Fruit fly (Drosophila melanogaster) whole organism, embryonic: ENCODE measurements around the gene CG13299.

Experiments used
- B-H1 ChIP-seq: fragments of 200-800 bp; sonication (Bioruptor generic); IDR thresholded peaks from 3 replicates; pipeline ENCODE4 v1.3.6; 2022; ENCODE audit warnings: missing biosample characterization, missing genetic modification characterization
- BEAF-32 ChIP-seq: fragments of 200-800 bp; sonication (Bioruptor generic); optimal IDR thresholded peaks from 3 replicates; lab custom pipeline; 2017; ENCODE audit warnings: missing biosample characterization, missing genetic modification characterization, mild to moderate bottlenecking, moderate library complexity, missing genetic modification reagents
- Blimp-1 ChIP-seq: fragments of 200-800 bp; sonication (Bioruptor generic); optimal IDR thresholded peaks from 3 replicates; lab custom pipeline; 2018; ENCODE audit warnings: missing biosample characterization, missing genetic modification characterization, mild to moderate bottlenecking, moderate library complexity, missing genetic modification reagents
- CG10431 ChIP-seq: fragments of 200-800 bp; sonication (Bioruptor generic); optimal IDR thresholded peaks from 3 replicates; lab custom pipeline; 2018; ENCODE audit warnings: missing biosample characterization, mild to moderate bottlenecking, missing genetic modification characterization
- CG11247 ChIP-seq: fragments of 200-800 bp; sonication (Bioruptor generic); IDR thresholded peaks from 2 replicates; pipeline ENCODE4 v1.3.6; 2022; ENCODE audit warnings: missing biosample characterization, missing genetic modification characterization
- CG11560 ChIP-seq: fragments of 200-800 bp; sonication (Bioruptor generic); IDR thresholded peaks from 3 replicates; pipeline ENCODE4 v1.3.6; 2022; ENCODE audit warnings: missing biosample characterization, missing genetic modification characterization
- CG14050 ChIP-seq: fragments of 200-800 bp; sonication (Bioruptor generic); IDR thresholded peaks from 3 replicates; pipeline ENCODE4 v1.3.6; 2022; ENCODE audit warnings: missing biosample characterization, missing genetic modification characterization
- CG14667 ChIP-seq: fragments of 200-800 bp; sonication (Bioruptor generic); IDR thresholded peaks from 2 replicates; pipeline ENCODE4 v1.3.6; 2022; ENCODE audit warnings: missing biosample characterization, missing genetic modification characterization
- CG15696 ChIP-seq: fragments of 200-800 bp; sonication (Bioruptor generic); optimal IDR thresholded peaks from 2 replicates; lab custom pipeline; 2019; ENCODE audit warnings: missing biosample characterization, mild to moderate bottlenecking, missing genetic modification characterization, moderate library complexity
- CG18262 ChIP-seq: fragments of 200-800 bp; optimal IDR thresholded peaks from 3 replicates; lab custom pipeline; 2019; ENCODE audit warnings: missing biosample characterization, mild to moderate bottlenecking, missing genetic modification characterization, moderate library complexity
- CG18599 ChIP-seq: fragments of 200-800 bp; sonication (Bioruptor generic); optimal IDR thresholded peaks from 3 replicates; lab custom pipeline; 2017; ENCODE audit warnings: missing biosample characterization, missing genetic modification characterization, mild to moderate bottlenecking, moderate library complexity, missing genetic modification reagents
- CG2120 ChIP-seq: fragments of 200-800 bp; sonication (Bioruptor generic); optimal IDR thresholded peaks from 3 replicates; lab custom pipeline; 2016; ENCODE audit warnings: missing biosample characterization, missing genetic modification characterization
- CG3995 ChIP-seq: fragments of 200-800 bp; sonication (Bioruptor generic); optimal IDR thresholded peaks from 3 replicates; lab custom pipeline; 2016; ENCODE audit warnings: missing biosample characterization, missing genetic modification characterization
- CG4424 ChIP-seq: fragments of 200-800 bp; sonication (Bioruptor generic); optimal IDR thresholded peaks from 3 replicates; lab custom pipeline; 2016; ENCODE audit warnings: missing biosample characterization, missing genetic modification characterization
- CG4820 ChIP-seq: fragments of 200-800 bp; sonication (Bioruptor generic); optimal IDR thresholded peaks from 3 replicates; lab custom pipeline; 2016; ENCODE audit warnings: missing biosample characterization, missing genetic modification characterization
- CG6254 ChIP-seq: fragments of 200-800 bp; sonication (Bioruptor generic); optimal IDR thresholded peaks from 3 replicates; lab custom pipeline; 2017; ENCODE audit warnings: mild to moderate bottlenecking, missing biosample characterization, missing genetic modification reagents, missing genetic modification characterization
- CG6813 ChIP-seq: fragments of 200-800 bp; sonication (Bioruptor generic); optimal IDR thresholded peaks from 2 replicates; lab custom pipeline; 2017; ENCODE audit warnings: missing biosample characterization, missing genetic modification characterization, mild to moderate bottlenecking, moderate library complexity, missing genetic modification reagents
- CG8478 ChIP-seq: fragments of >200 bp; optimal IDR thresholded peaks from 2 replicates; lab custom pipeline; 2018
- CTCF ChIP-seq: fragments of 200-800 bp; sonication (Bioruptor generic); optimal IDR thresholded peaks from 2 replicates; lab custom pipeline; 2017; ENCODE audit warnings: missing biosample characterization, mild to moderate bottlenecking, missing genetic modification characterization, moderate library complexity
- D19B ChIP-seq: fragments of 200-800 bp; sonication (Bioruptor generic); optimal IDR thresholded peaks from 2 replicates; lab custom pipeline; 2017; ENCODE audit warnings: missing biosample characterization, mild to moderate bottlenecking, missing genetic modification characterization
- HLH54F ChIP-seq: fragments of 200-800 bp; sonication (Bioruptor generic); optimal IDR thresholded peaks from 3 replicates; lab custom pipeline; 2016; ENCODE audit warnings: missing biosample characterization, missing genetic modification characterization
- HmgZ ChIP-seq: fragments of 200-800 bp; sonication (Bioruptor generic); optimal IDR thresholded peaks from 2 replicates; lab custom pipeline; 2018; ENCODE audit warnings: missing biosample characterization, mild to moderate bottlenecking, missing genetic modification characterization
- Neu2 ChIP-seq: fragments of 200-800 bp; sonication (Bioruptor generic); optimal IDR thresholded peaks from 3 replicates; lab custom pipeline; 2016; ENCODE audit warnings: missing biosample characterization, missing genetic modification characterization, borderline replicate concordance
- NfI ChIP-seq: fragments of 200-800 bp; sonication (Bioruptor generic); optimal IDR thresholded peaks from 3 replicates; lab custom pipeline; 2018; ENCODE audit warnings: missing biosample characterization, mild to moderate bottlenecking, missing genetic modification characterization, moderate library complexity
- Poxn ChIP-seq: fragments of 200-800 bp; sonication (Bioruptor generic); IDR thresholded peaks from 2 replicates; pipeline ENCODE4 v1.3.6; 2022; ENCODE audit warnings: missing biosample characterization, missing genetic modification characterization
- ab ChIP-seq: fragments of 200-800 bp; sonication (Bioruptor generic); optimal IDR thresholded peaks from 2 replicates; lab custom pipeline; 2016; ENCODE audit warnings: missing biosample characterization, missing genetic modification characterization
- br ChIP-seq: fragments of >200 bp; optimal IDR thresholded peaks from 2 replicates; lab custom pipeline; 2017
- chm ChIP-seq: fragments of 200-800 bp; sonication (Bioruptor generic); IDR thresholded peaks from 2 replicates; pipeline ENCODE4 v1.3.6; 2022; ENCODE audit warnings: missing biosample characterization, missing genetic modification characterization
- chn ChIP-seq: fragments of 200-800 bp; sonication (Bioruptor generic); optimal IDR thresholded peaks from 2 replicates; lab custom pipeline; 2016; ENCODE audit warnings: missing biosample characterization, missing genetic modification characterization
- fd102C ChIP-seq: fragments of 200-800 bp; sonication (Bioruptor generic); optimal IDR thresholded peaks from 2 replicates; lab custom pipeline; 2018; ENCODE audit warnings: missing biosample characterization, mild to moderate bottlenecking, missing genetic modification characterization, moderate library complexity
- fd64A ChIP-seq: fragments of 200-800 bp; sonication (Bioruptor generic); optimal IDR thresholded peaks from 3 replicates; lab custom pipeline; 2018; ENCODE audit warnings: missing biosample characterization, mild to moderate bottlenecking, missing genetic modification characterization
- ftz-f1 ChIP-seq: fragments of 200-800 bp; sonication (Bioruptor generic); optimal IDR thresholded peaks from 2 replicates; lab custom pipeline; 2016; ENCODE audit warnings: missing biosample characterization, missing genetic modification characterization
- h ChIP-seq: fragments of >200 bp; optimal IDR thresholded peaks from 2 replicates; lab custom pipeline; 2017
- hth ChIP-seq: fragments of >200 bp; optimal IDR thresholded peaks from 2 replicates; lab custom pipeline; 2017; ENCODE audit warnings: inconsistent platforms
- ind ChIP-seq: fragments of 200-800 bp; sonication (Bioruptor generic); optimal IDR thresholded peaks from 3 replicates; lab custom pipeline; 2016; ENCODE audit warnings: missing biosample characterization, missing genetic modification characterization
- inv ChIP-seq: fragments of 200-800 bp; sonication (Bioruptor generic); IDR thresholded peaks from 2 replicates; pipeline ENCODE4 v1.3.6; 2022; ENCODE audit warnings: missing biosample characterization, missing genetic modification characterization; ENCODE audit not compliant: partially characterized antibody
- jigr1 ChIP-seq: fragments of 200-800 bp; sonication (Bioruptor generic); IDR thresholded peaks from 3 replicates; pipeline ENCODE4 v1.3.6; 2022; ENCODE audit warnings: missing biosample characterization, missing genetic modification characterization
- klu ChIP-seq: fragments of 200-800 bp; sonication (Bioruptor generic); IDR thresholded peaks from 2 replicates; pipeline ENCODE4 v1.3.6; 2022; ENCODE audit warnings: missing biosample characterization, missing genetic modification characterization
- lilli ChIP-seq: fragments of 200-800 bp; sonication (Bioruptor generic); optimal IDR thresholded peaks from 3 replicates; lab custom pipeline; 2016; ENCODE audit warnings: missing biosample characterization, missing genetic modification characterization
- lmd ChIP-seq: fragments of 200-800 bp; sonication (Bioruptor generic); IDR thresholded peaks from 2 replicates; pipeline ENCODE4 v1.3.6; 2022; ENCODE audit warnings: missing biosample characterization, missing genetic modification characterization
- maf-S ChIP-seq: fragments of 200-800 bp; sonication (Bioruptor generic); optimal IDR thresholded peaks from 2 replicates; lab custom pipeline; 2016; ENCODE audit warnings: missing biosample characterization, missing genetic modification characterization
- nau ChIP-seq: fragments of 200-800 bp; sonication (Bioruptor generic); optimal IDR thresholded peaks from 3 replicates; lab custom pipeline; 2017; ENCODE audit warnings: missing biosample characterization, mild to moderate bottlenecking, missing genetic modification characterization, missing genetic modification reagents
- oc ChIP-seq: fragments of 200-800 bp; sonication (Bioruptor generic); optimal IDR thresholded peaks from 2 replicates; lab custom pipeline; 2018; ENCODE audit warnings: missing biosample characterization, mild to moderate bottlenecking, missing genetic modification characterization, moderate library complexity
- sna ChIP-seq: fragments of 200-800 bp; sonication (Bioruptor generic); IDR thresholded peaks from 2 replicates; pipeline ENCODE4 v1.3.6; 2022; ENCODE audit warnings: missing biosample characterization, missing genetic modification characterization; ENCODE audit not compliant: partially characterized antibody
- sr ChIP-seq: fragments of 200-800 bp; sonication (Bioruptor generic); IDR thresholded peaks from 3 replicates; pipeline ENCODE4 v1.3.6; 2022; ENCODE audit warnings: missing biosample characterization, missing genetic modification characterization
- ssp ChIP-seq: fragments of 200-800 bp; sonication (Bioruptor generic); IDR thresholded peaks from 2 replicates; pipeline ENCODE4 v1.3.6; 2022; ENCODE audit warnings: missing biosample characterization, missing genetic modification characterization
- stc ChIP-seq: fragments of 200-800 bp; sonication (Bioruptor generic); IDR thresholded peaks from 2 replicates; pipeline ENCODE4 v1.3.6; 2022; ENCODE audit warnings: missing biosample characterization, missing genetic modification characterization
- tup ChIP-seq: fragments of 200-800 bp; sonication (Bioruptor generic); optimal IDR thresholded peaks from 2 replicates; lab custom pipeline; 2016; ENCODE audit warnings: missing biosample characterization, mild to moderate bottlenecking, missing genetic modification characterization, moderate library complexity
- wdn ChIP-seq: fragments of 200-800 bp; sonication (Bioruptor generic); IDR thresholded peaks from 2 replicates; pipeline ENCODE4 v1.3.6; 2022; ENCODE audit warnings: missing biosample characterization, missing genetic modification characterization
- zen2 ChIP-seq: fragments of 200-800 bp; sonication (Bioruptor generic); IDR thresholded peaks from 3 replicates; pipeline ENCODE4 v1.3.6; 2022; ENCODE audit warnings: missing biosample characterization, missing genetic modification characterization; ENCODE audit not compliant: partially characterized antibody
- zfh1 ChIP-seq: fragments of 200-800 bp; sonication (Bioruptor generic); IDR thresholded peaks from 3 replicates; pipeline ENCODE4 v1.3.6; 2022; ENCODE audit warnings: missing biosample characterization, missing genetic modification characterization

The CG13299 gene

dm6 chr3L:6192822-6193555, 39.2 kb downstream of the CG13299 start, which contains the start of the genes Sf3b6 and Tnpo (continued):
- peak; percentile 21 for TF ChIP-seq tup (GFP tag; lab: Kevin White, UChicago)
- TF ChIP-seq CG3995 (GFP tag; lab: Kevin White, UChicago) = peak; percentile 91
- TF ChIP-seq h (lab: Kevin White, UChicago) = no peak
- peak; percentile 89 for TF ChIP-seq CG4424
- peak; percentile 60; the same call in 1 of the 2 replicates for TF ChIP-seq stc (GFP tag; lab: Robert Waterston, UW)
- TF ChIP-seq oc (tag; lab: Kevin White, UChicago) = no peak
- peak; percentile 91 for TF ChIP-seq CG2120 (GFP tag; lab: Kevin White, UChicago)
- no peak for TF ChIP-seq fd102C
- peak; percentile 24; the same call in 1 of the 2 replicates for TF ChIP-seq Poxn (GFP tag; lab: Robert Waterston, UW)
- peak; percentile 87 for TF ChIP-seq lilli (GFP tag; lab: Kevin White, UChicago)
- no peak for TF ChIP-seq ftz-f1 (GFP tag; lab: Kevin White, UChicago)
- no peak for TF ChIP-seq CTCF (GFP tag; lab: Kevin White, UChicago)
- TF ChIP-seq B-H1 (GFP tag; lab: Robert Waterston, UW) = peak; percentile 63; the same call in 2 of the 3 replicates
- no peak; the same call in 2 of the 3 replicates for TF ChIP-seq zen2 (GFP tag; lab: Robert Waterston, UW)
- TF ChIP-seq HLH54F (GFP tag; lab: Kevin White, UChicago) = peak; percentile 77
- TF ChIP-seq CG11560 (tag; lab: Robert Waterston, UW) = peak; percentile 77
- peak; percentile 61; the same call in 1 of the 2 replicates for TF ChIP-seq sna (GFP tag; lab: Robert Waterston, UW)
- TF ChIP-seq klu (GFP tag; lab: Robert Waterston, UW) = peak; percentile 85
- TF ChIP-seq maf-S (GFP tag; lab: Kevin White, UChicago) = peak; percentile 46
- peak; percentile 85 for TF ChIP-seq jigr1
- peak; percentile 89 for TF ChIP-seq BEAF-32 (GFP tag; lab: Kevin White, UChicago)
- peak; percentile 78 for TF ChIP-seq CG14667 (GFP tag; lab: Robert Waterston, UW)
- no peak for TF ChIP-seq br (lab: Kevin White, UChicago)
- TF ChIP-seq sr (GFP tag; lab: Robert Waterston, UW) = peak; percentile 8; the same call in 1 of the 3 replicates
- TF ChIP-seq wdn = peak; percentile 67
- TF ChIP-seq Neu2 (GFP tag; lab: Kevin White, UChicago) = no peak
- TF ChIP-seq ab (GFP tag; lab: Kevin White, UChicago) = no peak
- peak; percentile 75 for TF ChIP-seq NfI (GFP tag; lab: Kevin White, UChicago)
- peak; percentile 58 for TF ChIP-seq CG10431 (GFP tag; lab: Kevin White, UChicago)
- no peak for TF ChIP-seq CG8478
- TF ChIP-seq chn = peak; percentile 66
- TF ChIP-seq ind = peak; percentile 86
- TF ChIP-seq inv (GFP tag; lab: Robert Waterston, UW) = peak; percentile 48; the same call in 1 of the 2 replicates
- no peak for TF ChIP-seq CG18599 (GFP tag; lab: Kevin White, UChicago)
- peak; percentile 80 for TF ChIP-seq CG4820 (GFP tag; lab: Kevin White, UChicago)
- peak; percentile 71 for TF ChIP-seq CG11247 (GFP tag; lab: Robert Waterston, UW)
- no peak for TF ChIP-seq nau (GFP tag; lab: Kevin White, UChicago)
- peak; percentile 87 for TF ChIP-seq CG18262 (tag; lab: Kevin White, UChicago)
- TF ChIP-seq CG6813 (GFP tag; lab: Kevin White, UChicago) = no peak
- TF ChIP-seq D19B (GFP tag; lab: Kevin White, UChicago) = peak; percentile 88
- no peak for TF ChIP-seq Blimp-1 (GFP tag; lab: Kevin White, UChicago)
- TF ChIP-seq hth (lab: Kevin White, UChicago) = no peak
- TF ChIP-seq CG6254 = peak; percentile 48
- TF ChIP-seq CG15696 (tag; lab: Kevin White, UChicago) = peak; percentile 89
- TF ChIP-seq zfh1 (GFP tag; lab: Robert Waterston, UW) = peak; percentile 77
- no peak for TF ChIP-seq fd64A (GFP tag; lab: Kevin White, UChicago)
- TF ChIP-seq CG14050 (GFP tag; lab: Robert Waterston, UW) = peak; percentile 62; the same call in 2 of the 3 replicates
- TF ChIP-seq lmd (GFP tag; lab: Robert Waterston, UW) = peak; percentile 85
- peak; percentile 79 for TF ChIP-seq ssp (GFP tag; lab: Robert Waterston, UW)
- peak; percentile 66 for TF ChIP-seq HmgZ
- peak; percentile 56; the same call in 1 of the 2 replicates for TF ChIP-seq chm
